Fruit fly (Drosophila melanogaster): ENCODE results near the gene CG31140.

DNA sequence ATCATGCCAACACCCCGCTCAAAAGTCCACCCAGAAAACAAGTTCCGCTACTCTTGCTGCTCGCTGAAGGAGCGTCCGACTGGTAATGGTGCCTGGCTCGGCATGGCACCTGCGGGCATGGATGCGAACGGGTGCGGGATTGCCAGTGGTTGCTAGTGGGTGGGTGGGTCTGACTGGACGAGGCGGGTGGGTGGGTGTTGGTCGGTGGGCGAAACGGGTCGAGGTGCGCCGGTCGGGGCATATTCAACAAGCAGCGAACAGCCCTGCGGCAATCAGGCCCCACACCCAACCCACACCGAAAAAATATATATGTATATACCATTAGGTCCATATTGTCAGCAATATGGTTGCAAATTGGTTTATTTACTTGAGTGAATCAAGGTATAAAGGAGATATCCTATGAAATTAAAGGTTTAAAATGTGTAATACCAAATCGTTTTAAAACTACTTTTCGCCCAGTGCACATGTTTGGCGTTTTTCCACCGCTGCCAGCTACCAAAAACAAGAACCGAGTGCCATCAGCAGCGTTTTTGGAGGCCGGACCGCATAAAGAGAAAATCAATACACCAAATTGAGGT is 47.7 kb downstream of the CG31140 start:
- no peak for TF ChIP-seq Ets21C (GFP tag; optimal IDR thresholded peaks at IDR 0.05)
- TF ChIP-seq CG6163 (GFP tag; IDR thresholded peaks at IDR 0.05) = peak; percentile 74
- TF ChIP-seq fd85E (GFP tag; optimal IDR thresholded peaks at IDR 0.05) = no peak
- TF ChIP-seq Smox (GFP tag; optimal IDR thresholded peaks at IDR 0.05) = peak; percentile 54
- TF ChIP-seq CG3919 (GFP tag; optimal IDR thresholded peaks at IDR 0.05) = peak; percentile 49
